Worm (Caenorhabditis elegans) whole organism, L2 larva: ENCODE results near the gene Y37D8A.5.

Experiments used
- C34F6.9 ChIP-seq: fragments of 150-350 bp; optimal IDR thresholded peaks from 2 replicates; lab custom pipeline; 2014; ENCODE audit warnings: missing biosample characterization, missing genetic modification characterization
- R02D3.7 ChIP-seq: fragments of 150-350 bp; optimal IDR thresholded peaks from 2 replicates; lab custom pipeline; 2014; ENCODE audit warnings: missing biosample characterization, missing genetic modification characterization
- Y55F3AM.14 ChIP-seq: fragments of 200-800 bp; sonication (Bioruptor generic); optimal IDR thresholded peaks from 2 replicates; lab custom pipeline; 2018; ENCODE audit warnings: mild to moderate bottlenecking, missing genetic modification characterization, missing compliant biosample characterization
- alr-1 ChIP-seq: fragments of 150-350 bp; optimal IDR thresholded peaks from 2 replicates; lab custom pipeline; 2014; ENCODE audit warnings: missing biosample characterization, missing genetic modification characterization
- aly-2 ChIP-seq: fragments of 150-350 bp; optimal IDR thresholded peaks from 2 replicates; lab custom pipeline; 2014; ENCODE audit warnings: missing biosample characterization, missing genetic modification characterization
- ama-1 ChIP-seq: fragments of 150-350 bp; optimal IDR thresholded peaks from 2 replicates; lab custom pipeline; 2018; ENCODE audit warnings: inconsistent platforms
- blmp-1 ChIP-seq: sonication (generic microtip); optimal IDR thresholded peaks from 2 replicates; lab custom pipeline; 2017; ENCODE audit warnings: missing genetic modification characterization, mild to moderate bottlenecking, missing compliant biosample characterization, antibody characterized with exemption, moderate library complexity; ENCODE audit not compliant: insufficient read depth
- crh-2 ChIP-seq: sonication (generic microtip); optimal IDR thresholded peaks from 2 replicates; lab custom pipeline; 2017; ENCODE audit warnings: missing biosample characterization, missing genetic modification characterization
- dmd-4 ChIP-seq: sonication (generic microtip); optimal IDR thresholded peaks from 2 replicates; lab custom pipeline; 2017; ENCODE audit warnings: missing biosample characterization, missing genetic modification characterization
- elt-1 ChIP-seq: fragments of 150-350 bp; optimal IDR thresholded peaks from 2 replicates; lab custom pipeline; 2014; ENCODE audit warnings: missing biosample characterization, missing genetic modification characterization
- elt-3 ChIP-seq: sonication (generic microtip); optimal IDR thresholded peaks from 2 replicates; lab custom pipeline; 2017; ENCODE audit warnings: missing biosample characterization, missing genetic modification characterization
- fos-1 ChIP-seq: fragments of 150-350 bp; optimal IDR thresholded peaks from 2 replicates; lab custom pipeline; 2014; ENCODE audit warnings: missing biosample characterization, missing genetic modification characterization
- gmeb-1 ChIP-seq: fragments of 150-350 bp; optimal IDR thresholded peaks from 2 replicates; lab custom pipeline; 2014; ENCODE audit warnings: missing biosample characterization, missing genetic modification characterization
- lin-11 ChIP-seq: fragments of 150-350 bp; sonication (generic microtip); optimal IDR thresholded peaks from 2 replicates; lab custom pipeline; 2014; ENCODE audit warnings: missing biosample characterization, missing genetic modification characterization, inconsistent platforms, mixed read lengths
- lin-39 ChIP-seq: fragments of 150-350 bp; optimal IDR thresholded peaks from 2 replicates; lab custom pipeline; 2014; ENCODE audit warnings: missing biosample characterization, missing genetic modification reagents, missing genetic modification characterization
- lsy-2 ChIP-seq, 2 experiments: fragments of 150-350 bp in 1 of 2; sonication (generic microtip) in 1 of 2; optimal IDR thresholded peaks; 2 replicates each; lab custom pipeline; 2014 to 2017; ENCODE audit warnings: missing biosample characterization in 2 of 2, missing genetic modification characterization in 2 of 2
- mab-5 ChIP-seq: fragments of 150-350 bp; optimal IDR thresholded peaks from 2 replicates; lab custom pipeline; 2014; ENCODE audit warnings: missing biosample characterization, missing genetic modification characterization
- mbf-1 ChIP-seq: sonication (generic microtip); optimal IDR thresholded peaks from 2 replicates; lab custom pipeline; 2017; ENCODE audit warnings: missing biosample characterization, missing genetic modification characterization
- mdl-1 ChIP-seq, 2 experiments: fragments of 150-350 bp in 1 of 2; sonication (generic microtip) in 1 of 2; optimal IDR thresholded peaks; 2 replicates each; lab custom pipeline; 2017; ENCODE audit warnings: missing biosample characterization in 2 of 2, missing genetic modification characterization in 2 of 2
- nhr-11 ChIP-seq: fragments of 150-350 bp; optimal IDR thresholded peaks from 2 replicates; lab custom pipeline; 2014; ENCODE audit warnings: missing biosample characterization, missing genetic modification characterization
- nhr-12 ChIP-seq: fragments of 150-350 bp; optimal IDR thresholded peaks from 2 replicates; lab custom pipeline; 2014; ENCODE audit warnings: missing biosample characterization, missing genetic modification characterization
- nhr-21 ChIP-seq: fragments of 150-350 bp; optimal IDR thresholded peaks from 2 replicates; lab custom pipeline; 2014; ENCODE audit warnings: missing biosample characterization, missing genetic modification characterization
- nhr-23 ChIP-seq: fragments of 150-350 bp; optimal IDR thresholded peaks from 2 replicates; lab custom pipeline; 2014; ENCODE audit warnings: missing biosample characterization, missing genetic modification reagents, missing genetic modification characterization
- nhr-237 ChIP-seq: fragments of 150-350 bp; optimal IDR thresholded peaks from 2 replicates; lab custom pipeline; 2014; ENCODE audit warnings: missing biosample characterization, missing genetic modification characterization
- nhr-25 ChIP-seq: fragments of 150-350 bp; sonication (generic microtip); optimal IDR thresholded peaks from 3 replicates; lab custom pipeline; 2014; ENCODE audit warnings: missing biosample characterization, missing genetic modification characterization
- sem-4 ChIP-seq: fragments of 150-350 bp; optimal IDR thresholded peaks from 2 replicates; lab custom pipeline; 2014; ENCODE audit warnings: missing biosample characterization, missing genetic modification reagents, missing genetic modification characterization
- skn-1 ChIP-seq: sonication (generic microtip); optimal IDR thresholded peaks from 2 replicates; lab custom pipeline; 2017; ENCODE audit warnings: missing biosample characterization, missing genetic modification characterization
- sma-3 ChIP-seq: sonication (generic microtip); optimal IDR thresholded peaks from 2 replicates; lab custom pipeline; 2016; ENCODE audit warnings: missing genetic modification reagents, missing genetic modification characterization, missing compliant biosample characterization
- sma-9 ChIP-seq, 2 experiments: fragments of 150-350 bp in 1 of 2; sonication (generic microtip) in 1 of 2; optimal IDR thresholded peaks; 2 replicates each; lab custom pipeline; 2014 to 2016; ENCODE audit warnings: missing genetic modification characterization in 2 of 2, mild to moderate bottlenecking in 1 of 2, missing biosample characterization in 1 of 2, missing compliant biosample characterization in 1 of 2, missing genetic modification reagents in 1 of 2, moderate library complexity in 1 of 2
- snpc-4 ChIP-seq: fragments of 150-350 bp; optimal IDR thresholded peaks from 2 replicates; lab custom pipeline; 2014; ENCODE audit warnings: missing biosample characterization, missing genetic modification characterization
- unc-39 ChIP-seq: fragments of 150-350 bp; optimal IDR thresholded peaks from 2 replicates; lab custom pipeline; 2014; ENCODE audit warnings: missing biosample characterization, missing genetic modification characterization
- unc-55 ChIP-seq: fragments of 150-350 bp; sonication (generic microtip); optimal IDR thresholded peaks from 3 replicates; lab custom pipeline; 2014; ENCODE audit warnings: missing biosample characterization, missing genetic modification reagents, missing genetic modification characterization
- unc-62 ChIP-seq: fragments of 150-350 bp; optimal IDR thresholded peaks from 2 replicates; lab custom pipeline; 2014; ENCODE audit warnings: missing biosample characterization, missing genetic modification reagents, missing genetic modification characterization

Y37D8A.5 gene

DNA sequence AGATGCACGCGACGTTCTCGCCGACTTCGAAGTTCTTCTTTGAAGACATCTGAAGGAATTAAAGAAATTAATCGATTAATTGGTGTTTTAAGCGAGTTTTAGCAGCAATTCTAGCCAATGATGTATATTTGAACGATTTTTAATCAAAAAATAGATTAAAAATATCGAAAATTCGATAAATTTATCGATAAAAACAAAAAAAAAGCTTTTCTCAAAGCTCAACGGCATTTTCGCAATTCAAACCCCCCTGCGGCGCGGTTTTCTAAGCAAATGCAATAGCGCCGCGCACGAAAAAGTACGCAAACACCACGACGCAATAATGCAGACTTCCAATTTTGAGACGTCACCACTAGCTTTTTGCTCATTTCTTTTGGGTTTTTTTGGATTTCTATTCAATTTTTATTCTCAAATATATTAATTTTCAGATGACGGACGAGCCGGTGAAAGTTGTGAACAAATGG, 19.3 kb upstream of the Y37D8A.5 start, which contains the start of the genes mrg-1 and spcs-2 (continued):
- TF ChIP-seq blmp-1 (peak; percentile 23), snpc-4 (tag; lab: Kevin White, UChicago) (no peak), nhr-25 (peak; percentile 87), unc-39 (tag; lab: Kevin White, UChicago) (no peak), ama-1 (lab: Kevin White, UChicago) (no peak), C34F6.9 (peak; percentile 91), skn-1 (peak; percentile 37), nhr-21 (peak; percentile 82), gmeb-1 (peak; percentile 90), mab-5 (tag; lab: Kevin White, UChicago) (peak; percentile 74), R02D3.7 (tag; lab: Kevin White, UChicago) (peak; percentile 27)

DNA sequence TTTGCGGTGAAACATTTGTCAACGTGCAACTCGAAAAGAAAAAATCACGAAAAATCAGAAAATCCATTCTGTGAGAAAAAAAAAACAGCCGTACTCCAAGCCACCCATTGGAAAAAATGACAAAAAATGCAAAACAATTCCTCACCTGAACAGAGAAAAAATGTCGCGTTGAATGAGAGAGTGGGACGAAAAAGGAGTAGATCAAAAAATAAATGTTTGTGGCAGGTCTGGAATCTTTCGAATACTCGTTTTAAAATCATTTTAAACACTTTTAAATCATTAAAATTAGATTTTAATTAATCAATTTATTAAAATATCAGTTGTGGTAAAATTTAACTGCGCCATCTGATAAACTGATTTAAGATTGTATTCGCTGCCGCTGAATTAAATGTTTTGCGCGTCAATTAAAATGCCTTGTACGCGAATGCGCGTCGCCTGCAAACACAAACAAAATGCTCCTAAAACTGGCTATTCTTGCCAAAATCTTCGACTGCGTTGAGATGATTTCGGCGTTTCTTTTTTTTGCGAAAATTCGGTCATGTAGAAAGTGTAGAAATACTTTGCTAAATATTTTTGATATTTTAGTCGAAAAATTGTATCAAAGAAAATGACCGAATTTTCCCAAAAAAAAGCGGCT, 14.9 kb upstream of the Y37D8A.5 start, which contains the start of gene Y37D8A.6:
Y37D8A.6 (minus strand) TSS at position 238 of the 637 bp plus-strand sequence.
- TF ChIP-seq lsy-2 (tag; optimal IDR thresholded peaks at IDR 0.05; lab: Kevin White, UChicago) (peak in 1 of 2 experiments; percentile 9), gmeb-1 (peak; percentile 10), unc-55 (GFP tag; lab: Kevin White, UChicago) (peak; percentile 24), sma-9 (GFP tag; optimal IDR thresholded peaks at IDR 0.05; lab: Kevin White, UChicago) (no peak), sma-9 (tag; optimal IDR thresholded peaks at IDR 0.05; lab: Kevin White, UChicago) (no peak)

DNA sequence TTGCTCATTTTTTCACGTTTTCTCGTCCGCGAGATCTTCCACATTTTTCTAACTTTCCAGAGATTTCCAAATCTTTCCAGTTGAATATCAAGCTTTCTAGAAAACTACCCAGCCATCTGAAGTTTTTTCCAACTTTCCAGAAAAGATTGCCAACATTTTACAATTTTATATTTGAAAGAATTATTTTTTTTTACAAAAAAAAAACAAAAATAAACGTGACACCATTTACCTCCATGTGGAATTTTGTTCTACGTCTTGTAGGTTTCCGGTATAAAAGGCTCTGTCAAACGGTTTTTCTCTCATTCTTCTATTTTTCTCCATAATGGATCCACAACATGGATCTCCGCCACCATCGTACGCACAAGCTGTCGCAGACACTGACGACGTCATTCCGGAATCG, 9.4 kb upstream of the Y37D8A.5 start, which contains the start of gene Y37D8A.8:
Y37D8A.8 (plus strand) TSS at position 301 of the 400 bp plus-strand sequence.
- no peak for TF ChIP-seq sem-4 (tag; lab: Kevin White, UChicago)
- no peak for TF ChIP-seq lin-39
- no peak for TF ChIP-seq Y55F3AM.14 (GFP tag; lab: Kevin White, UChicago)
- TF ChIP-seq sma-9 (GFP tag; optimal IDR thresholded peaks at IDR 0.05; lab: Kevin White, UChicago): no peak
- TF ChIP-seq sma-9 (tag; optimal IDR thresholded peaks at IDR 0.05; lab: Kevin White, UChicago): no peak
- TF ChIP-seq alr-1 (tag; lab: Kevin White, UChicago): no peak
- no peak for TF ChIP-seq aly-2 (tag; lab: Kevin White, UChicago)
- no peak for TF ChIP-seq elt-3 (tag; lab: Kevin White, UChicago)
- no peak for TF ChIP-seq nhr-12
- TF ChIP-seq gmeb-1: no peak
- TF ChIP-seq dmd-4 (tag; lab: Kevin White, UChicago): no peak
- TF ChIP-seq elt-1 (tag; lab: Kevin White, UChicago): no peak
- no peak for TF ChIP-seq nhr-25

DNA sequence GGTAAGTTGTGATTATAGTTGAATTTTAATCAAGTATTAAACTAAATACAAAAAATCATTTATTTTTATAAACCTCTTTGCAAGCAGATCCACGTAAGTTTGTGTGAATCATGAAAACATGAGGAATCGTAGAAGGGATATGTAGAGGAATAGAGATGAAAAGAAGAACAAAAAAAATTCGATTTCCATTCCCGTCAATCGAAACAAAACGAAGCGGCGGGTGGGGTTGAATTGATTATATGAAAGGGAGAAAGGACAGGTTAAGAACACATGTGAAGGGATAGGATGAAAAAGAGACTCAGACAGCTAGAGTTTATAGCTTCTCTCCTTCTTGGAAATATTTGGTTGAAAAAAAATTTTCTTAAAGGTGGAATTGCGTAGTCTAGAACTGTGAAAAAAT, 4.8 kb upstream of the Y37D8A.5 start:
- no peak for TF ChIP-seq sma-3 (GFP tag; lab: Kevin White, UChicago)
- peak; percentile 24 for TF ChIP-seq sma-9 (GFP tag; optimal IDR thresholded peaks at IDR 0.05; lab: Kevin White, UChicago)
- TF ChIP-seq sma-9 (tag; optimal IDR thresholded peaks at IDR 0.05; lab: Kevin White, UChicago): no peak
- TF ChIP-seq aly-2 (tag; lab: Kevin White, UChicago): no peak
- TF ChIP-seq crh-2 (tag; lab: Kevin White, UChicago): peak; percentile 23
- TF ChIP-seq unc-62 (GFP tag; lab: Kevin White, UChicago): no peak
- peak; percentile 20 for TF ChIP-seq nhr-25
- no peak for TF ChIP-seq elt-3 (tag; lab: Kevin White, UChicago)
- TF ChIP-seq mdl-1 (tag; optimal IDR thresholded peaks at IDR 0.05; lab: Kevin White, UChicago): no peak
- no peak for TF ChIP-seq lin-39
- TF ChIP-seq fos-1 (tag; lab: Kevin White, UChicago): peak; percentile 21
- peak; percentile 18 for TF ChIP-seq nhr-21
- TF ChIP-seq blmp-1: peak; percentile 70
- no peak for TF ChIP-seq mbf-1
- TF ChIP-seq dmd-4 (tag; lab: Kevin White, UChicago): no peak
- no peak for TF ChIP-seq nhr-23 (tag; lab: Kevin White, UChicago)
- no peak for TF ChIP-seq nhr-237 (tag; lab: Kevin White, UChicago)

DNA sequence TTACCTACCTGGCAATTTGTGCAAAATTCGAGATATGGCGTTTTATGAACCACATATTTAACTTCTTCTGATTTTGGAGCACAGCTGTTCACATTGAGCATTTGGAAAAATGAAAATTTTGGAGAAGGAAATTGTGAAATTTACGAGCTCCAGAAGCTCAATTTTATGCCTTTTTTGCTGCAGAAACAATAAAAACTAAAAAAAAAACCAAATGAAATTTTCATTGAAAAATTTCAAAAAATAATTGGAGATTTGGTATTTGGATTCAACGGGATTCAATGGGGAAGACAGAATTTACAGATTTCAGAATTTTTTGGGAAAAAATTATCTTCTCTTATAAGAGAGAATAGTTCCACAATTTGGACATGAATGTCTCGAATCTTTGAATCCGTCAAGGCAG, 1.3 kb upstream of the Y37D8A.5 start, which contains the start of gene Y37D8A.26:
Y37D8A.26 (minus strand) TSS at position 101 of the 400 bp plus-strand sequence.
- no peak for TF ChIP-seq nhr-11 (tag; lab: Kevin White, UChicago)
- no peak for TF ChIP-seq ama-1 (lab: Kevin White, UChicago)
- no peak for TF ChIP-seq lin-11 (tag; lab: Kevin White, UChicago)
- TF ChIP-seq nhr-12: no peak
- no peak for TF ChIP-seq lin-39
- no peak for TF ChIP-seq fos-1 (tag; lab: Kevin White, UChicago)
